Worm (Caenorhabditis elegans): ENCODE results near the gene tsp-18.

tsp-18 gene

DNA sequence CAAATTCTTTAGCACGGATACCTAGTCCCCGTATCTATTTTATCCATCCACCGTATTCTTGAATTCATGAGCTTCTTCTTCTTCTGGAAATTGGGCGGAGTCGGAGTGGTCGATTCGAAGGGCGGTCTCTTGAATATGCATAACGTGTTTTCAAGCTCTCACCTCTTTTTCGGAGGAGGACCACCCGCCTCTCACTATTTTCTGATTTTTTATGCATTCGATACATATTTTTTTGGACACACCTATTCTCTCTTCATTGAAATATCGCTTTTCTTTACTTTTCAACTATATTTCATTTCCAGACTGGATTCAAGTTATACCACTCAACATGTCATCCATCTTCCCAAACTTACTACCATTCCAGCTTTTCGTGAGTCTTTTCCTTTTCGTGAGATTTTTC is 24.1 kb downstream of the tsp-18 start, which contains the start of gene egl-44:
egl-44 (plus strand) TSS at position 301 of the 400 bp plus-strand sequence.
- TF ChIP-seq rbr-2 (tag; optimal IDR thresholded peaks at IDR 0.05) (no peak), daf-8 (GFP tag; IDR thresholded peaks at IDR 0.05) (no peak), spr-1 (tag; optimal IDR thresholded peaks at IDR 0.05) (no peak), Y48G9A.11 (GFP tag; IDR thresholded peaks at IDR 0.05) (no peak), lin-13 (GFP tag; optimal IDR thresholded peaks at IDR 0.05) (no peak), gei-8 (GFP tag; optimal IDR thresholded peaks at IDR 0.05) (no peak), lin-1 (GFP tag; IDR thresholded peaks at IDR 0.05) (no peak)

DNA sequence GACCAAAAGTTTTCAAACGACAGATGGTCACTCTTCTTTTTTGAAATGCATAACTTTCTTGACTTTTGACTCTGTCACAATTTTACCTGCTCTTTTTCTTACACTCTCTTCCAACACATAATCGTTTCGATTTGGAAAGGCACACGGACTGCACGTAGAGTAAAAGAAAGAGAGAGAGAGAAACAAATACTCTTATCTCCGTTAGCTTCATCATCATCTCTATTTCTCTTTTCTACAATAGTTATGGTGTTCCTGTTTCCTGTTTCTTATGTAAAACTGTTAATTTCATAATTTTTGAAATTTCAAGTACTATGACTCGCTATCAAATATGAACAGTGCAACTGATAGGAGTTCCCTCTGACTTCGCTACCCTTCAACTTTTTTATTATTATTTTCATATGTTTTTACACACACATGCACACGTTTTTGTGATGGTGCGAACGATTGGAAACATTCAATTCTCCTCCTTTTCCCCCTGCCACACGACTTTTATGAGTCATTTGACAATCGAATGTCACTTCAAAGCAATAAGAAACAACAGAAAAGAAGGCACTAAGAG is 25.8 kb downstream of the tsp-18 start:
- TF ChIP-seq daf-16 (GFP tag; optimal IDR thresholded peaks at IDR 0.05) (no peak), daf-16 (tag; optimal IDR thresholded peaks at IDR 0.05) (peak; percentile 92), lin-1 (GFP tag; IDR thresholded peaks at IDR 0.05) (peak; percentile 82), lin-39 (tag; optimal IDR thresholded peaks at IDR 0.05) (no peak), dmd-6 (GFP tag; IDR thresholded peaks at IDR 0.05) (peak; percentile 71), php-3 (GFP tag; IDR thresholded peaks at IDR 0.05) (peak; percentile 83), attf-4 (tag; optimal IDR thresholded peaks at IDR 0.05) (no peak), nhr-48 (tag; optimal IDR thresholded peaks at IDR 0.05) (peak; percentile 61), lsy-2 (tag; optimal IDR thresholded peaks at IDR 0.05) (peak in 1 of 2 experiments; percentile 42), nhr-77 (tag; optimal IDR thresholded peaks at IDR 0.05) (peak; percentile 95), tra-1 (GFP tag; IDR thresholded peaks at IDR 0.05) (peak; percentile 63; the same call in 1 of the 2 replicates), mes-2 (tag; optimal IDR thresholded peaks at IDR 0.05; ENCODE audit: poor library complexity, severe bottlenecking) (peak; percentile 6), mxl-3 (GFP tag; optimal IDR thresholded peaks at IDR 0.05) (peak; percentile 32), mdl-1 (tag; optimal IDR thresholded peaks at IDR 0.05) (peak in 1 of 2 experiments; percentile 54), F49E8.2 (tag; optimal IDR thresholded peaks at IDR 0.05; ENCODE audit: borderline replicate concordance) (no peak), aha-1 (tag) (peak; percentile 47), hlh-30 (tag; optimal IDR thresholded peaks at IDR 0.05; ENCODE audit: insufficient read depth) (peak; percentile 10), nhr-41 (GFP tag; IDR thresholded peaks at IDR 0.05) (0 out of 2 replicates have a peak, but pooled peaks have one; percentile 39), dve-1 (tag; optimal IDR thresholded peaks at IDR 0.05; ENCODE audit: insufficient read depth) (peak; percentile 84), hlh-11 (tag; optimal IDR thresholded peaks at IDR 0.05) (peak; percentile 85), mep-1 (tag; optimal IDR thresholded peaks at IDR 0.05) (peak; percentile 35), hif-1 (tag; optimal IDR thresholded peaks at IDR 0.05) (peak in 1 of 2 experiments; percentile 70), T20F7.1 (GFP tag; optimal IDR thresholded peaks at IDR 0.05) (peak; percentile 37), ztf-7 (tag; optimal IDR thresholded peaks at IDR 0.05) (no peak), pqm-1 (tag; optimal IDR thresholded peaks at IDR 0.05) (peak; percentile 100), zag-1 (tag; optimal IDR thresholded peaks at IDR 0.05) (no peak), nhr-28 (tag; optimal IDR thresholded peaks at IDR 0.05) (peak; percentile 87), nhr-11 (tag; optimal IDR thresholded peaks at IDR 0.05) (no peak)

DNA sequence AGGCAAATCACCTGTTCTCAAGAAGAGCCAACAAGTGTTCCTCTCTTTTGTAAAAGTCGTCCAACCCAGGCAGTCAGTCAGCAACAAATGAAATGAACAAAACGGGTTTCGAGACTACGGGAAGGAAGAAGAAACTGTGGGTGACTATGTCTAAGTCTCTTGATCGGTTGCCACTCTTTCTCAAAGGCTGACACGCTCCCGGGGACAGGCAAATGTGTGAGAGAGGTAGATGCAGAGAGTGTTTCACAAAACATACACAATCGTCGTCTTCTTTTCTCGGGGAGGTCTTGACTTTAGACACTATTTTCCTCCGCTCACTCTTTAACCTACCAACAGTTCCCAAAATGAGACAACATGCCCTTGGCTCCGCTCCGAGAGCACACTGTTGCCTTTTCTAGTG is 26.8 kb downstream of the tsp-18 start:
- no peak for TF ChIP-seq snpc-1.2 (GFP tag; IDR thresholded peaks at IDR 0.05)
- peak; percentile 43; the same call in 1 of the 2 replicates for TF ChIP-seq dmd-6 (GFP tag; IDR thresholded peaks at IDR 0.05)
- TF ChIP-seq mdl-1 (tag; optimal IDR thresholded peaks at IDR 0.05), result peak in 1 of 2 experiments; percentile 65
- peak; percentile 66 for TF ChIP-seq mxl-3 (GFP tag; optimal IDR thresholded peaks at IDR 0.05)
- no peak for TF ChIP-seq ceh-82 (tag; optimal IDR thresholded peaks at IDR 0.05)
- TF ChIP-seq egl-27 (tag; optimal IDR thresholded peaks at IDR 0.05), result no peak
- TF ChIP-seq attf-4 (tag; optimal IDR thresholded peaks at IDR 0.05), result no peak
- TF ChIP-seq lim-7 (GFP tag; IDR thresholded peaks at IDR 0.05), result no peak
- no peak for TF ChIP-seq madf-9 (GFP tag; conservative IDR thresholded peaks at IDR 0.05)
- 0 out of 2 replicates have a peak, but pooled peaks have one; percentile 21 for TF ChIP-seq tra-1 (GFP tag; IDR thresholded peaks at IDR 0.05)
- TF ChIP-seq snpc-4 (tag; optimal IDR thresholded peaks at IDR 0.05), result no peak
- no peak for TF ChIP-seq nhr-237 (tag; optimal IDR thresholded peaks at IDR 0.05)
- TF ChIP-seq hif-1 (tag; optimal IDR thresholded peaks at IDR 0.05), result peak in 1 of 2 experiments; percentile 7
- TF ChIP-seq pqm-1 (tag; optimal IDR thresholded peaks at IDR 0.05), result no peak
- TF ChIP-seq vab-7 (GFP tag; IDR thresholded peaks at IDR 0.05), result no peak
- TF ChIP-seq nhr-76 (tag; optimal IDR thresholded peaks at IDR 0.05), result no peak
- peak; percentile 27 for TF ChIP-seq nhr-77 (tag; optimal IDR thresholded peaks at IDR 0.05)
- TF ChIP-seq ceh-32 (tag; optimal IDR thresholded peaks at IDR 0.05; ENCODE audit: poor library complexity), result no peak
- no peak for TF ChIP-seq nhr-6 (tag; optimal IDR thresholded peaks at IDR 0.05)
- TF ChIP-seq zfp-2 (tag; optimal IDR thresholded peaks at IDR 0.05), result no peak
- no peak for TF ChIP-seq nhr-41 (GFP tag; IDR thresholded peaks at IDR 0.05)
- TF ChIP-seq ceh-44 (GFP tag; IDR thresholded peaks at IDR 0.05), result no peak
- TF ChIP-seq tag-97 (GFP tag; IDR thresholded peaks at IDR 0.05), result no peak
- no peak for TF ChIP-seq lin-13 (GFP tag; optimal IDR thresholded peaks at IDR 0.05)
